Fruit fly (Drosophila melanogaster) whole organism, embryonic: ENCODE data around the gene CG15390.

Experiments used
- Atf-2 ChIP-seq: fragments of 200-800 bp; sonication (Bioruptor generic); optimal IDR thresholded peaks from 2 replicates; lab custom pipeline; 2016; ENCODE audit warnings: missing biosample characterization, missing genetic modification characterization
- Bteb2 ChIP-seq: fragments of 200-800 bp; sonication (Bioruptor generic); optimal IDR thresholded peaks from 2 replicates; lab custom pipeline; 2016; ENCODE audit warnings: missing biosample characterization, missing genetic modification characterization
- CG10654 ChIP-seq: fragments of 200-800 bp; sonication (Bioruptor generic); optimal IDR thresholded peaks from 2 replicates; lab custom pipeline; 2016; ENCODE audit warnings: missing biosample characterization, missing genetic modification characterization
- CG11456 ChIP-seq: fragments of 200-800 bp; sonication (Bioruptor generic); IDR thresholded peaks from 3 replicates; pipeline ENCODE4 v1.3.6; 2022; ENCODE audit warnings: missing biosample characterization, missing genetic modification characterization
- CG11504 ChIP-seq: fragments of 200-800 bp; sonication (Bioruptor generic); optimal IDR thresholded peaks from 3 replicates; lab custom pipeline; 2019; ENCODE audit warnings: missing biosample characterization, mild to moderate bottlenecking, missing genetic modification characterization, moderate library complexity
- CG12236 ChIP-seq: fragments of 200-800 bp; sonication (Bioruptor generic); optimal IDR thresholded peaks from 2 replicates; lab custom pipeline; 2016; ENCODE audit warnings: missing biosample characterization, missing genetic modification characterization
- CG12744 ChIP-seq: fragments of 200-800 bp; sonication (Bioruptor generic); optimal IDR thresholded peaks from 2 replicates; lab custom pipeline; 2016; ENCODE audit warnings: missing biosample characterization, missing genetic modification characterization
- CG12769 ChIP-seq: fragments of 200-800 bp; sonication (Bioruptor generic); optimal IDR thresholded peaks from 2 replicates; lab custom pipeline; 2019; ENCODE audit warnings: missing biosample characterization, mild to moderate bottlenecking, missing genetic modification characterization, moderate library complexity
- CG14014 ChIP-seq: fragments of 200-800 bp; sonication (Bioruptor generic); IDR thresholded peaks from 2 replicates; pipeline ENCODE4 v1.3.6; 2022; ENCODE audit warnings: missing biosample characterization, missing genetic modification characterization
- CG15073 ChIP-seq: fragments of 200-800 bp; sonication (Bioruptor generic); optimal IDR thresholded peaks from 2 replicates; lab custom pipeline; 2016; ENCODE audit warnings: missing biosample characterization, missing genetic modification characterization
- CG1602 ChIP-seq: fragments of 200-800 bp; sonication (Bioruptor generic); optimal IDR thresholded peaks from 3 replicates; lab custom pipeline; 2016; ENCODE audit warnings: missing biosample characterization, missing genetic modification characterization
- CG1603 ChIP-seq: fragments of 200-800 bp; sonication (Bioruptor generic); optimal IDR thresholded peaks from 2 replicates; lab custom pipeline; 2019; ENCODE audit warnings: missing biosample characterization, mild to moderate bottlenecking, missing genetic modification characterization, moderate library complexity
- CG16815 ChIP-seq: fragments of 200-800 bp; sonication (Bioruptor generic); optimal IDR thresholded peaks from 3 replicates; lab custom pipeline; 2017; ENCODE audit warnings: missing biosample characterization, mild to moderate bottlenecking, missing genetic modification characterization
- CG2202 ChIP-seq: fragments of 200-800 bp; sonication (Bioruptor generic); optimal IDR thresholded peaks from 2 replicates; lab custom pipeline; 2018; ENCODE audit warnings: missing biosample characterization, mild to moderate bottlenecking, missing genetic modification characterization
- CG32772 ChIP-seq: fragments of 200-800 bp; sonication (Bioruptor generic); IDR thresholded peaks from 2 replicates; pipeline ENCODE4 v1.3.6; 2022; ENCODE audit warnings: missing biosample characterization, missing genetic modification characterization
- CG42726 ChIP-seq: fragments of 200-800 bp; sonication (Bioruptor generic); IDR thresholded peaks from 2 replicates; pipeline ENCODE4 v1.3.6; 2022; ENCODE audit warnings: missing biosample characterization, missing genetic modification characterization; ENCODE audit not compliant: partially characterized antibody
- CG4707 ChIP-seq: fragments of 200-800 bp; sonication (Bioruptor generic); optimal IDR thresholded peaks from 2 replicates; lab custom pipeline; 2018; ENCODE audit warnings: missing biosample characterization, mild to moderate bottlenecking, missing genetic modification characterization, moderate library complexity
- CG6654 ChIP-seq: fragments of 200-800 bp; sonication (Bioruptor generic); optimal IDR thresholded peaks from 2 replicates; lab custom pipeline; 2017; ENCODE audit warnings: missing biosample characterization, mild to moderate bottlenecking, missing genetic modification characterization
- CG9876 ChIP-seq: fragments of 200-800 bp; sonication (Bioruptor generic); optimal IDR thresholded peaks from 2 replicates; lab custom pipeline; 2016; ENCODE audit warnings: missing biosample characterization, missing genetic modification characterization
- Deaf1 ChIP-seq: fragments of 200-800 bp; optimal IDR thresholded peaks from 3 replicates; lab custom pipeline; 2019; ENCODE audit warnings: missing biosample characterization, mild to moderate bottlenecking, missing genetic modification characterization, moderate library complexity
- Dref ChIP-seq: fragments of 200-800 bp; sonication (Bioruptor generic); IDR thresholded peaks from 2 replicates; pipeline ENCODE4 v1.3.6; 2022; ENCODE audit warnings: missing biosample characterization, missing genetic modification characterization
- Elba2 ChIP-seq: fragments of 200-800 bp; sonication (Bioruptor generic); optimal IDR thresholded peaks from 3 replicates; lab custom pipeline; 2016; ENCODE audit warnings: missing biosample characterization, missing genetic modification characterization
- Fer3 ChIP-seq: fragments of 200-800 bp; sonication (Bioruptor generic); optimal IDR thresholded peaks from 2 replicates; lab custom pipeline; 2018; ENCODE audit warnings: missing biosample characterization, mild to moderate bottlenecking, missing genetic modification characterization, moderate library complexity
- HHEX ChIP-seq: fragments of 200-800 bp; sonication (Bioruptor generic); optimal IDR thresholded peaks from 3 replicates; lab custom pipeline; 2017; ENCODE audit warnings: missing biosample characterization, mild to moderate bottlenecking, missing genetic modification characterization, missing genetic modification reagents
- HLH4C ChIP-seq: fragments of 200-800 bp; sonication (Bioruptor generic); IDR thresholded peaks from 3 replicates; pipeline ENCODE4 v1.3.6; 2022; ENCODE audit warnings: missing biosample characterization, missing genetic modification characterization; ENCODE audit not compliant: partially characterized antibody
- HLHmδ ChIP-seq: fragments of 200-800 bp; sonication (Bioruptor generic); optimal IDR thresholded peaks from 2 replicates; lab custom pipeline; 2018; ENCODE audit warnings: missing biosample characterization, mild to moderate bottlenecking, missing genetic modification characterization, moderate library complexity
- Med ChIP-seq: fragments of 200-800 bp; sonication (Bioruptor generic); peaks from one replicate; lab custom pipeline; 2016; ENCODE audit warnings: missing biosample characterization, missing genetic modification characterization, mild to moderate bottlenecking, inconsistent platforms, moderate library complexity
- Scr ChIP-seq: fragments of 200-800 bp; sonication (Bioruptor generic); IDR thresholded peaks from 2 replicates; pipeline ENCODE4 v1.3.6; 2022; ENCODE audit warnings: missing biosample characterization, missing genetic modification characterization; ENCODE audit not compliant: partially characterized antibody
- Sin3A ChIP-seq: fragments of >200 bp; optimal IDR thresholded peaks from 2 replicates; lab custom pipeline; 2018
- Sox100B ChIP-seq: fragments of 200-800 bp; sonication (Bioruptor generic); optimal IDR thresholded peaks from 3 replicates; lab custom pipeline; 2018; ENCODE audit warnings: missing biosample characterization, mild to moderate bottlenecking, missing genetic modification characterization
- Taf1 ChIP-seq: fragments of 200-800 bp; sonication (Bioruptor generic); IDR thresholded peaks from 2 replicates; pipeline ENCODE4 v1.3.6; 2022; ENCODE audit warnings: missing biosample characterization, missing genetic modification characterization
- bab2 ChIP-seq: fragments of 200-800 bp; sonication (Bioruptor generic); optimal IDR thresholded peaks from 2 replicates; lab custom pipeline; 2016; ENCODE audit warnings: missing biosample characterization, missing genetic modification characterization
- bowl ChIP-seq: fragments of 200-800 bp; sonication (Bioruptor generic); IDR thresholded peaks from 2 replicates; pipeline ENCODE4 v1.3.6; 2022; ENCODE audit warnings: missing biosample characterization, missing genetic modification characterization
- cg ChIP-seq: fragments of 200-800 bp; sonication (Bioruptor generic); optimal IDR thresholded peaks from 3 replicates; lab custom pipeline; 2019; ENCODE audit warnings: missing biosample characterization, mild to moderate bottlenecking, missing genetic modification characterization, moderate library complexity
- chn ChIP-seq: fragments of 200-800 bp; sonication (Bioruptor generic); optimal IDR thresholded peaks from 2 replicates; lab custom pipeline; 2016; ENCODE audit warnings: missing biosample characterization, missing genetic modification characterization
- corto ChIP-seq: fragments of 200-800 bp; sonication (Bioruptor generic); optimal IDR thresholded peaks from 2 replicates; lab custom pipeline; 2016; ENCODE audit warnings: missing biosample characterization, mild to moderate bottlenecking, missing genetic modification characterization, moderate library complexity
- danr ChIP-seq: fragments of 200-800 bp; sonication (Bioruptor generic); IDR thresholded peaks from 2 replicates; pipeline ENCODE4 v1.3.6; 2022; ENCODE audit warnings: missing biosample characterization, missing genetic modification characterization
- dpn ChIP-seq, 2 experiments: fragments of 200-800 bp; sonication (Bioruptor generic); optimal IDR thresholded peaks; 3 replicates each; lab custom pipeline; 2016; ENCODE audit warnings: missing biosample characterization in 2 of 2, missing genetic modification characterization in 2 of 2
- en ChIP-seq: fragments of 200-800 bp; sonication (Bioruptor generic); optimal IDR thresholded peaks from 2 replicates; lab custom pipeline; 2016; ENCODE audit warnings: missing biosample characterization, missing genetic modification characterization
- ftz-f1 ChIP-seq: fragments of 200-800 bp; sonication (Bioruptor generic); optimal IDR thresholded peaks from 2 replicates; lab custom pipeline; 2016; ENCODE audit warnings: missing biosample characterization, missing genetic modification characterization
- gce ChIP-seq: fragments of 200-800 bp; sonication (Bioruptor generic); IDR thresholded peaks from 3 replicates; pipeline ENCODE4 v1.3.6; 2022; ENCODE audit warnings: missing biosample characterization, missing genetic modification characterization
- gsb-n ChIP-seq: fragments of 200-800 bp; sonication (Bioruptor generic); optimal IDR thresholded peaks from 3 replicates; lab custom pipeline; 2018; ENCODE audit warnings: missing biosample characterization, mild to moderate bottlenecking, missing genetic modification characterization
- ind ChIP-seq: fragments of 200-800 bp; sonication (Bioruptor generic); optimal IDR thresholded peaks from 3 replicates; lab custom pipeline; 2016; ENCODE audit warnings: missing biosample characterization, missing genetic modification characterization
- jumu ChIP-seq: fragments of 200-800 bp; sonication (Bioruptor generic); optimal IDR thresholded peaks from 3 replicates; lab custom pipeline; 2016; ENCODE audit warnings: missing biosample characterization, missing genetic modification characterization
- knrl ChIP-seq: fragments of 200-800 bp; sonication (Bioruptor generic); IDR thresholded peaks from 3 replicates; pipeline ENCODE4 v1.3.6; 2022; ENCODE audit warnings: missing biosample characterization, missing genetic modification characterization; ENCODE audit not compliant: partially characterized antibody
- onecut ChIP-seq: fragments of 200-800 bp; sonication (Bioruptor generic); IDR thresholded peaks from 2 replicates; pipeline ENCODE4 v1.3.6; 2022; ENCODE audit warnings: missing biosample characterization, missing genetic modification characterization
- pfk ChIP-seq: fragments of 200-800 bp; sonication (Bioruptor generic); optimal IDR thresholded peaks from 2 replicates; lab custom pipeline; 2018; ENCODE audit warnings: missing biosample characterization, mild to moderate bottlenecking, missing genetic modification characterization, moderate library complexity
- sna ChIP-seq: fragments of 200-800 bp; sonication (Bioruptor generic); IDR thresholded peaks from 2 replicates; pipeline ENCODE4 v1.3.6; 2022; ENCODE audit warnings: missing biosample characterization, missing genetic modification characterization; ENCODE audit not compliant: partially characterized antibody
- tin ChIP-seq: fragments of 200-800 bp; sonication (Bioruptor generic); optimal IDR thresholded peaks from 3 replicates; lab custom pipeline; 2016; ENCODE audit warnings: missing biosample characterization, missing genetic modification characterization
- zen ChIP-seq: fragments of 200-800 bp; sonication (Bioruptor generic); optimal IDR thresholded peaks from 3 replicates; lab custom pipeline; 2018; ENCODE audit warnings: missing biosample characterization, mild to moderate bottlenecking, missing genetic modification characterization, moderate library complexity

CG15390 gene

DNA sequence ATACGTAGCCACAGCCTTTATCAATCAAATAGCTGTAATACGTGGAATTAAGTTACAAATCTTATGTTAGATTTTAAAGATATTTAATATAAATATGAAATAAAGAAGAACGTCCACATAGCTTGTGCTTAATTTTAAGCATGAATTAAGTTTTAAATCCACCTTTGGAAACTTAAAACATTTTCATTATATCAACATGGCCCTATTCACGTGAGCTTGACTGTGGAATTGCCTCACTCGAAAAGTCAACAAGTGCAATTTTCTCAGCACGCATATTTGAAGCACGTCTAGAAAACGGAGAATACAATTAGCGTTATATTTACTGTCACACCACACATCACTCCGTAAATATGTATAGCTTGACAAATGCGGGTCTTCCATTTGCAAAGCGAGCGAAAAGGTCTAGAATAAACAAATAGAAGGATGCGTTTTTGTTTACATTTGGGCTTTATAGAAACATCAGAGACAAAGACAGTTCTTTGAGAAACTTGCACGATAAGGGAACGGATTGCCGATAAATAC, 10.8 kb upstream of the CG15390 start (continued):
- TF ChIP-seq Fer3 (tag; lab: Kevin White, UChicago) (peak; percentile 92), zen (tag; lab: Kevin White, UChicago) (peak; percentile 85), CG1603 (tag; lab: Kevin White, UChicago) (peak; percentile 70), chn (GFP tag; lab: Kevin White, UChicago) (peak; percentile 37), HLHmδ (GFP tag; lab: Kevin White, UChicago) (peak; percentile 57), CG11504 (peak; percentile 94), Scr (GFP tag; lab: Robert Waterston, UW) (no peak), CG15073 (GFP tag; lab: Kevin White, UChicago) (no peak), gsb-n (tag; lab: Kevin White, UChicago) (peak; percentile 94), Dref (GFP tag; lab: Robert Waterston, UW) (no peak), CG2202 (tag; lab: Kevin White, UChicago) (peak; percentile 60), CG16815 (GFP tag; lab: Kevin White, UChicago) (peak; percentile 71), CG14014 (GFP tag; lab: Robert Waterston, UW) (peak; percentile 90), bowl (GFP tag; lab: Robert Waterston, UW) (peak; percentile 61; the same call in 1 of the 2 replicates), onecut (GFP tag; lab: Robert Waterston, UW) (peak; percentile 77), en (GFP tag; lab: Kevin White, UChicago) (peak; percentile 10), sna (no peak), pfk (peak; percentile 29), CG12236 (no peak), CG12769 (peak; percentile 11), CG32772 (GFP tag; lab: Robert Waterston, UW) (peak; percentile 83; the same call in 1 of the 2 replicates), gce (peak; percentile 55; the same call in 1 of the 3 replicates), CG6654 (GFP tag; lab: Kevin White, UChicago) (peak; percentile 58), Sox100B (peak; percentile 90), knrl (no peak), danr (GFP tag; lab: Robert Waterston, UW) (peak; percentile 49), Med (peak; percentile 93), Atf-2 (peak; percentile 66), dpn (GFP tag; optimal IDR thresholded peaks at IDR 0.05; lab: Kevin White, UChicago) (peak; percentile 74 to 86), CG11456 (GFP tag; lab: Robert Waterston, UW) (peak; percentile 76; the same call in 2 of the 3 replicates), Elba2 (GFP tag; lab: Kevin White, UChicago) (peak; percentile 0), CG10654 (GFP tag; lab: Kevin White, UChicago) (peak; percentile 73), CG12744 (peak; percentile 71), ftz-f1 (GFP tag; lab: Kevin White, UChicago) (no peak), tin (peak; percentile 75), Taf1 (GFP tag; lab: Robert Waterston, UW) (peak; percentile 63; the same call in 1 of the 2 replicates), Deaf1 (tag; lab: Kevin White, UChicago) (peak; percentile 70), corto (GFP tag; lab: Kevin White, UChicago) (peak; percentile 94), HLH4C (no peak), Sin3A (lab: Kevin White, UChicago) (no peak), ind (peak; percentile 86), CG4707 (GFP tag; lab: Kevin White, UChicago) (peak; percentile 83), CG42726 (GFP tag; lab: Robert Waterston, UW) (no peak), cg (GFP tag; lab: Kevin White, UChicago) (no peak), Bteb2 (peak; percentile 76), bab2 (GFP tag; lab: Kevin White, UChicago) (peak; percentile 64), HHEX (GFP tag; lab: Kevin White, UChicago) (peak; percentile 89), CG1602 (GFP tag; lab: Kevin White, UChicago) (peak; percentile 78), jumu (GFP tag; lab: Kevin White, UChicago) (no peak), CG9876 (GFP tag; lab: Kevin White, UChicago) (peak; percentile 34)
